Worm (Caenorhabditis elegans) whole organism, L4/young adult: ENCODE results near the gene mfsd-13.2.

Experiments
- W03F9.2 ChIP-seq: fragments of 150-350 bp; optimal IDR thresholded peaks from 2 replicates; lab custom pipeline; 2014; ENCODE audit warnings: missing biosample characterization, missing genetic modification characterization
- dao-5 ChIP-seq: sonication (generic microtip); optimal IDR thresholded peaks from 2 replicates; lab custom pipeline; 2016; ENCODE audit warnings: missing genotype, missing genetic modification characterization, moderate library complexity, missing compliant biosample characterization
- him-1 ChIP-seq: sonication (generic microtip); optimal IDR thresholded peaks from 2 replicates; lab custom pipeline; 2016; ENCODE audit warnings: missing genotype, missing genetic modification reagents, missing genetic modification characterization, missing compliant biosample characterization

- TF ChIP-seq W03F9.2 (tag; lab: Kevin White, UChicago): no peak
- TF ChIP-seq him-1 (tag; lab: Kevin White, UChicago): no peak
- no peak for TF ChIP-seq dao-5
These were observed 45.6 kb upstream of the mfsd-13.2 start, which contains the start of gene E04F6.8 for ce11 chrII:7211280-7211679.
